1 fruit fly cellular context compared by ENCODE assay signal in genomic region chr2L:4583306-4583705, dm6.
TF ChIP-seq lines count a peak whose summit lies in the region.

No protein-coding gene starts in this region.

TF ChIP-seq in whole organism, embryonic, 481 proteins besides CTCF, POLR2A, EP300 and RAD21 (continued from another document and continues in another):
- TF ChIP-seq HLH3B (GFP tag; IDR thresholded peaks at IDR 0.05; lab: Robert Waterston, UW) (peak; percentile 73), ken (GFP tag; IDR thresholded peaks at IDR 0.05; lab: Robert Waterston, UW) (peak; percentile 84), E2f1 (GFP tag; IDR thresholded peaks at IDR 0.05; lab: Robert Waterston, UW) (peak; percentile 61; the same call in 1 of the 2 replicates), Nf-YB (GFP tag; optimal IDR thresholded peaks at IDR 0.05; lab: Kevin White, UChicago) (peak; percentile 26), CG2199 (GFP tag; IDR thresholded peaks at IDR 0.05; lab: Robert Waterston, UW) (0 out of 3 replicates have a peak, but pooled peaks have one; percentile 78), sug (tag; optimal IDR thresholded peaks at IDR 0.05; lab: Kevin White, UChicago) (peak; percentile 0), CG17829 (tag; optimal IDR thresholded peaks at IDR 0.05; lab: Kevin White, UChicago) (peak; percentile 75), unc-4 (GFP tag; IDR thresholded peaks at IDR 0.05; lab: Robert Waterston, UW; ENCODE audit: partially characterized antibody) (no peak), Hand (GFP tag; optimal IDR thresholded peaks at IDR 0.05; lab: Kevin White, UChicago) (no peak), Atf6 (GFP tag; IDR thresholded peaks at IDR 0.05; lab: Robert Waterston, UW) (peak; percentile 33; the same call in 1 of the 2 replicates), row (GFP tag; IDR thresholded peaks at IDR 0.05; lab: Robert Waterston, UW) (peak; percentile 75), org-1 (GFP tag; optimal IDR thresholded peaks at IDR 0.05; lab: Kevin White, UChicago) (peak; percentile 26), CG2712 (tag; optimal IDR thresholded peaks at IDR 0.05; lab: Kevin White, UChicago) (peak; percentile 84), CG14710 (tag; optimal IDR thresholded peaks at IDR 0.05; lab: Kevin White, UChicago) (peak; percentile 59), btn (GFP tag; optimal IDR thresholded peaks at IDR 0.05; lab: Kevin White, UChicago) (peak; percentile 59), CG10209 (GFP tag; optimal IDR thresholded peaks at IDR 0.05; lab: Kevin White, UChicago) (peak; percentile 66), chn (GFP tag; optimal IDR thresholded peaks at IDR 0.05; lab: Kevin White, UChicago) (peak; percentile 38), CG4617 (GFP tag; optimal IDR thresholded peaks at IDR 0.05; lab: Kevin White, UChicago; ENCODE audit: borderline replicate concordance) (peak; percentile 13), Drgx (GFP tag; IDR thresholded peaks at IDR 0.05; lab: Robert Waterston, UW) (peak; percentile 95), Atf3 (GFP tag; optimal IDR thresholded peaks at IDR 0.05; lab: Kevin White, UChicago) (peak; percentile 57), Max (GFP tag; optimal IDR thresholded peaks at IDR 0.05; lab: Kevin White, UChicago) (peak; percentile 56), Trl (optimal IDR thresholded peaks at IDR 0.05; lab: Kevin White, UChicago) (no peak), Trl (GFP tag; optimal IDR thresholded peaks at IDR 0.05; lab: Kevin White, UChicago) (peak; percentile 57), CG6272 (GFP tag; IDR thresholded peaks at IDR 0.05; lab: Robert Waterston, UW) (0 out of 2 replicates have a peak, but pooled peaks have one; percentile 18), z (GFP tag; IDR thresholded peaks at IDR 0.05; lab: Robert Waterston, UW) (no peak), ttk (GFP tag; IDR thresholded peaks at IDR 0.05; lab: Robert Waterston, UW) (peak; percentile 75), CG31365 (tag; optimal IDR thresholded peaks at IDR 0.05; lab: Kevin White, UChicago) (peak; percentile 10), ems (GFP tag; optimal IDR thresholded peaks at IDR 0.05; lab: Kevin White, UChicago) (peak; percentile 61), D19A (tag; optimal IDR thresholded peaks at IDR 0.05; lab: Kevin White, UChicago) (peak; percentile 62), CG13775 (GFP tag; optimal IDR thresholded peaks at IDR 0.05; lab: Kevin White, UChicago) (peak; percentile 19), ash1 (GFP tag; optimal IDR thresholded peaks at IDR 0.05; lab: Kevin White, UChicago) (no peak), CG9932 (GFP tag; IDR thresholded peaks at IDR 0.05; lab: Robert Waterston, UW) (peak; percentile 35; the same call in 1 of the 2 replicates), CG4707 (GFP tag; optimal IDR thresholded peaks at IDR 0.05; lab: Kevin White, UChicago) (peak; percentile 53), CG1832 (GFP tag; optimal IDR thresholded peaks at IDR 0.05; lab: Kevin White, UChicago) (no peak), lov (optimal IDR thresholded peaks at IDR 0.05; lab: Kevin White, UChicago) (no peak), lov (GFP tag; IDR thresholded peaks at IDR 0.05; lab: Robert Waterston, UW) (no peak), CG30431 (GFP tag; optimal IDR thresholded peaks at IDR 0.05; lab: Kevin White, UChicago) (peak; percentile 59), CG18619 (GFP tag; optimal IDR thresholded peaks at IDR 0.05; lab: Kevin White, UChicago) (peak; percentile 27), dpn (GFP tag; optimal IDR thresholded peaks at IDR 0.05; lab: Kevin White, UChicago) (peak; percentile 69 to 71), eyg (GFP tag; optimal IDR thresholded peaks at IDR 0.05; lab: Kevin White, UChicago) (no peak), CG16815 (GFP tag; optimal IDR thresholded peaks at IDR 0.05; lab: Kevin White, UChicago) (peak; percentile 44), Bgb (GFP tag; IDR thresholded peaks at IDR 0.05; lab: Robert Waterston, UW; ENCODE audit: partially characterized antibody) (no peak), Gsc (GFP tag; IDR thresholded peaks at IDR 0.05; lab: Robert Waterston, UW) (peak; percentile 58; the same call in 1 of the 2 replicates), CG1233 (GFP tag; optimal IDR thresholded peaks at IDR 0.05; lab: Kevin White, UChicago) (peak; percentile 76), Mes4 (GFP tag; optimal IDR thresholded peaks at IDR 0.05; lab: Kevin White, UChicago) (peak; percentile 49), CG18262 (tag; optimal IDR thresholded peaks at IDR 0.05; lab: Kevin White, UChicago) (peak; percentile 79), Sry-β (GFP tag; optimal IDR thresholded peaks at IDR 0.05; lab: Kevin White, UChicago) (no peak), ind (GFP tag; optimal IDR thresholded peaks at IDR 0.05; lab: Kevin White, UChicago) (peak; percentile 67), CG12769 (tag; optimal IDR thresholded peaks at IDR 0.05; lab: Kevin White, UChicago) (peak; percentile 56), so (GFP tag; IDR thresholded peaks at IDR 0.05; lab: Robert Waterston, UW) (peak; percentile 75; the same call in 2 of the 3 replicates), zen (tag; optimal IDR thresholded peaks at IDR 0.05; lab: Kevin White, UChicago) (peak; percentile 62), Oaz (GFP tag; IDR thresholded peaks at IDR 0.05; lab: Robert Waterston, UW) (peak; percentile 55), crp (GFP tag; optimal IDR thresholded peaks at IDR 0.05; lab: Kevin White, UChicago) (no peak), NC2β (GFP tag; optimal IDR thresholded peaks at IDR 0.05; lab: Kevin White, UChicago) (peak; percentile 49), Dip2 (GFP tag; IDR thresholded peaks at IDR 0.05; lab: Robert Waterston, UW) (no peak), Hr78 (GFP tag; optimal IDR thresholded peaks at IDR 0.05; lab: Kevin White, UChicago) (peak in 1 of 2 experiments; percentile 3), CG18764 (GFP tag; optimal IDR thresholded peaks at IDR 0.05; lab: Kevin White, UChicago) (peak; percentile 51), gcm2 (GFP tag; optimal IDR thresholded peaks at IDR 0.05; lab: Kevin White, UChicago) (peak; percentile 23), pnt (GFP tag; optimal IDR thresholded peaks at IDR 0.05; lab: Kevin White, UChicago) (peak; percentile 66), CG11695 (GFP tag; IDR thresholded peaks at IDR 0.05; lab: Robert Waterston, UW) (peak; percentile 45; the same call in 1 of the 3 replicates), CG9609 (GFP tag; optimal IDR thresholded peaks at IDR 0.05; lab: Kevin White, UChicago) (peak; percentile 33), ewg (GFP tag; optimal IDR thresholded peaks at IDR 0.05; lab: Kevin White, UChicago) (peak; percentile 51), CG18599 (GFP tag; optimal IDR thresholded peaks at IDR 0.05; lab: Kevin White, UChicago) (peak; percentile 50), fu2 (GFP tag; optimal IDR thresholded peaks at IDR 0.05; lab: Kevin White, UChicago) (no peak), Spps (tag; optimal IDR thresholded peaks at IDR 0.05; lab: Kevin White, UChicago) (peak; percentile 7), CG17186 (GFP tag; optimal IDR thresholded peaks at IDR 0.05; lab: Kevin White, UChicago) (peak; percentile 19), Sox100B (GFP tag; optimal IDR thresholded peaks at IDR 0.05; lab: Kevin White, UChicago) (peak; percentile 54), ssp (GFP tag; IDR thresholded peaks at IDR 0.05; lab: Robert Waterston, UW) (peak; percentile 57), CG18476 (GFP tag; optimal IDR thresholded peaks at IDR 0.05; lab: Kevin White, UChicago) (peak; percentile 49), CG8924 (tag; optimal IDR thresholded peaks at IDR 0.05; lab: Kevin White, UChicago) (peak; percentile 69), bcd (GFP tag; optimal IDR thresholded peaks at IDR 0.05; lab: Kevin White, UChicago) (peak; percentile 64), CG3407 (GFP tag; optimal IDR thresholded peaks at IDR 0.05; lab: Kevin White, UChicago) (peak; percentile 50), pum (GFP tag; optimal IDR thresholded peaks at IDR 0.05; lab: Kevin White, UChicago) (peak; percentile 66), abd-A (tag; optimal IDR thresholded peaks at IDR 0.05; lab: Kevin White, UChicago) (no peak), CG1647 (GFP tag; optimal IDR thresholded peaks at IDR 0.05; lab: Kevin White, UChicago) (peak; percentile 27), cg (GFP tag; optimal IDR thresholded peaks at IDR 0.05; lab: Kevin White, UChicago) (no peak), CG3838 (GFP tag; optimal IDR thresholded peaks at IDR 0.05; lab: Kevin White, UChicago) (peak; percentile 13), CG15514 (GFP tag; optimal IDR thresholded peaks at IDR 0.05; lab: Kevin White, UChicago) (peak; percentile 20), Blimp-1 (GFP tag; optimal IDR thresholded peaks at IDR 0.05; lab: Kevin White, UChicago) (peak; percentile 74), CG12155 (GFP tag; optimal IDR thresholded peaks at IDR 0.05; lab: Kevin White, UChicago) (peak; percentile 32), CG32767 (GFP tag; IDR thresholded peaks at IDR 0.05; lab: Robert Waterston, UW) (peak; percentile 58), oc (tag; optimal IDR thresholded peaks at IDR 0.05; lab: Kevin White, UChicago) (peak; percentile 67), Dip3 (GFP tag; optimal IDR thresholded peaks at IDR 0.05; lab: Kevin White, UChicago) (no peak), Mad (GFP tag; optimal IDR thresholded peaks at IDR 0.05; lab: Kevin White, UChicago) (peak; percentile 34), NfI (GFP tag; optimal IDR thresholded peaks at IDR 0.05; lab: Kevin White, UChicago) (peak; percentile 64), HLHmδ (GFP tag; optimal IDR thresholded peaks at IDR 0.05; lab: Kevin White, UChicago) (no peak), aop (GFP tag; IDR thresholded peaks at IDR 0.05; lab: Robert Waterston, UW) (no peak), lab (GFP tag; optimal IDR thresholded peaks at IDR 0.05; lab: Kevin White, UChicago) (peak; percentile 72), CG1529 (GFP tag; optimal IDR thresholded peaks at IDR 0.05; lab: Kevin White, UChicago) (peak; percentile 56), salm (tag; optimal IDR thresholded peaks at IDR 0.05; lab: Kevin White, UChicago) (peak; percentile 42), CG7987 (GFP tag; optimal IDR thresholded peaks at IDR 0.05; lab: Kevin White, UChicago) (no peak), Optix (GFP tag; IDR thresholded peaks at IDR 0.05; lab: Robert Waterston, UW) (peak; percentile 74; the same call in 2 of the 3 replicates), slp2 (GFP tag; optimal IDR thresholded peaks at IDR 0.05; lab: Kevin White, UChicago) (peak; percentile 45), CG6813 (GFP tag; optimal IDR thresholded peaks at IDR 0.05; lab: Kevin White, UChicago) (peak; percentile 59), CG7928 (GFP tag; optimal IDR thresholded peaks at IDR 0.05; lab: Kevin White, UChicago) (no peak), nerfin-2 (GFP tag; IDR thresholded peaks at IDR 0.05; lab: Robert Waterston, UW; ENCODE audit: partially characterized antibody) (no peak), CG11247 (GFP tag; IDR thresholded peaks at IDR 0.05; lab: Robert Waterston, UW) (0 out of 2 replicates have a peak, but pooled peaks have one; percentile 53), sr (GFP tag; IDR thresholded peaks at IDR 0.05; lab: Robert Waterston, UW) (0 out of 3 replicates have a peak, but pooled peaks have one; percentile 24), Oli (tag; optimal IDR thresholded peaks at IDR 0.05; lab: Kevin White, UChicago) (peak; percentile 81), CG12942 (GFP tag; optimal IDR thresholded peaks at IDR 0.05; lab: Kevin White, UChicago) (peak; percentile 57), Ssrp (tag; optimal IDR thresholded peaks at IDR 0.05; lab: Kevin White, UChicago) (peak; percentile 71), CG17328 (GFP tag; IDR thresholded peaks at IDR 0.05; lab: Robert Waterston, UW) (peak; percentile 80), jing (GFP tag; optimal IDR thresholded peaks at IDR 0.05; lab: Kevin White, UChicago) (peak; percentile 71), CG1792 (GFP tag; optimal IDR thresholded peaks at IDR 0.05; lab: Kevin White, UChicago) (peak; percentile 35), nerfin-1 (tag; optimal IDR thresholded peaks at IDR 0.05; lab: Kevin White, UChicago) (peak; percentile 60), CG9437 (GFP tag; optimal IDR thresholded peaks at IDR 0.05; lab: Kevin White, UChicago) (peak; percentile 35), tio (GFP tag; optimal IDR thresholded peaks at IDR 0.05; lab: Kevin White, UChicago) (peak; percentile 49), Dek (tag; optimal IDR thresholded peaks at IDR 0.05; lab: Kevin White, UChicago) (no peak), sim (GFP tag; IDR thresholded peaks at IDR 0.05; lab: Robert Waterston, UW) (peak; percentile 56; the same call in 1 of the 2 replicates), CG8359 (GFP tag; optimal IDR thresholded peaks at IDR 0.05; lab: Kevin White, UChicago; ENCODE audit: borderline replicate concordance) (peak; percentile 37), bab2 (GFP tag; optimal IDR thresholded peaks at IDR 0.05; lab: Kevin White, UChicago) (peak; percentile 66), sc (optimal IDR thresholded peaks at IDR 0.05; lab: Kevin White, UChicago) (no peak), sc (GFP tag; optimal IDR thresholded peaks at IDR 0.05; lab: Kevin White, UChicago) (peak; percentile 52), slbo (GFP tag; IDR thresholded peaks at IDR 0.05; lab: Robert Waterston, UW) (peak; percentile 64), sens (GFP tag; lab: Kevin White, UChicago) (peak; percentile 94), CG6689 (GFP tag; IDR thresholded peaks at IDR 0.05; lab: Robert Waterston, UW) (peak; percentile 78), tgo (GFP tag; IDR thresholded peaks at IDR 0.05; lab: Robert Waterston, UW) (peak; percentile 80), lmd (GFP tag; IDR thresholded peaks at IDR 0.05; lab: Robert Waterston, UW) (peak; percentile 71), al (GFP tag; IDR thresholded peaks at IDR 0.05; lab: Robert Waterston, UW) (peak; percentile 31; the same call in 1 of the 2 replicates), CG8290 (GFP tag; optimal IDR thresholded peaks at IDR 0.05; lab: Kevin White, UChicago) (no peak), CG8290 (tag; optimal IDR thresholded peaks at IDR 0.05; lab: Kevin White, UChicago) (peak in 1 of 2 experiments; percentile 52), CG32532 (GFP tag; IDR thresholded peaks at IDR 0.05; lab: Robert Waterston, UW) (peak; percentile 47; the same call in 1 of the 2 replicates), ci (GFP tag; IDR thresholded peaks at IDR 0.05; lab: Robert Waterston, UW) (peak; percentile 88), CG31441 (GFP tag; IDR thresholded peaks at IDR 0.05; lab: Robert Waterston, UW) (peak; percentile 82), zen2 (GFP tag; IDR thresholded peaks at IDR 0.05; lab: Robert Waterston, UW; ENCODE audit: partially characterized antibody) (no peak), chm (GFP tag; IDR thresholded peaks at IDR 0.05; lab: Robert Waterston, UW) (no peak), CG6854 (GFP tag; optimal IDR thresholded peaks at IDR 0.05; lab: Kevin White, UChicago) (no peak), CG3065 (GFP tag; optimal IDR thresholded peaks at IDR 0.05; lab: Kevin White, UChicago) (no peak), CG12659 (GFP tag; optimal IDR thresholded peaks at IDR 0.05; lab: Kevin White, UChicago) (peak; percentile 54), amos (GFP tag; IDR thresholded peaks at IDR 0.05; lab: Robert Waterston, UW; ENCODE audit: partially characterized antibody) (no peak)
